Worm (Caenorhabditis elegans) whole organism, young adult: ENCODE measurements around the gene cdk-11.2.

ENCODE experiments used
- B0336.3 ChIP-seq: fragments of 200-800 bp; sonication (Bioruptor generic); IDR thresholded peaks from 2 replicates; pipeline ENCODE4 v1.3.6; 2022; ENCODE audit warnings: missing genetic modification characterization, missing compliant biosample characterization
- F33H1.4 ChIP-seq: fragments of 200-800 bp; sonication (Bioruptor generic); IDR thresholded peaks from 2 replicates; pipeline ENCODE4 v1.3.6; 2022; ENCODE audit warnings: missing genetic modification reagents, missing genetic modification characterization, missing compliant biosample characterization
- F39B2.1 ChIP-seq: fragments of 200-800 bp; sonication (Bioruptor generic); IDR thresholded peaks from 2 replicates; pipeline ENCODE4 v1.3.6; 2022; ENCODE audit warnings: missing genetic modification reagents, missing genetic modification characterization, missing compliant biosample characterization
- F52B5.7 ChIP-seq: sonication (generic microtip); optimal IDR thresholded peaks from 2 replicates; lab custom pipeline; 2016; ENCODE audit warnings: mild to moderate bottlenecking, missing genetic modification characterization, missing compliant biosample characterization
- K12H6.12 ChIP-seq: fragments of 200-800 bp; sonication (Bioruptor generic); optimal IDR thresholded peaks from 2 replicates; lab custom pipeline; 2018; ENCODE audit warnings: mild to moderate bottlenecking, missing genetic modification characterization, missing compliant biosample characterization
- Y79H2A.3 ChIP-seq: fragments of 200-800 bp; sonication (Bioruptor generic); conservative IDR thresholded peaks from 2 replicates; pipeline ENCODE4 v1.3.6; 2022; ENCODE audit warnings: missing genetic modification reagents, missing genetic modification characterization, missing compliant biosample characterization
- Y95B8A.8 ChIP-seq: fragments of 200-800 bp; sonication (Bioruptor generic); IDR thresholded peaks from 2 replicates; pipeline ENCODE4 v1.3.6; 2022; ENCODE audit warnings: missing genetic modification reagents, missing genetic modification characterization, missing compliant biosample characterization
- akir-1 ChIP-seq: fragments of 200-800 bp; sonication (Bioruptor generic); optimal IDR thresholded peaks from 2 replicates; lab custom pipeline; 2018; ENCODE audit warnings: mild to moderate bottlenecking, missing genetic modification characterization, moderate library complexity, missing compliant biosample characterization
- ama-1 ChIP-seq, 3 experiments: fragments of 150-350 bp in 1 of 3; sonication (generic microtip) in 2 of 3; optimal IDR thresholded peaks; 2 replicates each; lab custom pipeline; 2014 to 2018; ENCODE audit warnings: missing biosample characterization in 2 of 3, missing genetic modification characterization in 2 of 3, missing genetic modification reagents in 2 of 3
- attf-3 ChIP-seq: fragments of 200-800 bp; sonication (Bioruptor generic); conservative IDR thresholded peaks from 2 replicates; pipeline ENCODE4 v1.3.6; 2022; ENCODE audit warnings: missing genetic modification reagents, missing genetic modification characterization, missing compliant biosample characterization
- attf-6 ChIP-seq: fragments of 200-800 bp; sonication (Bioruptor generic); IDR thresholded peaks from 2 replicates; pipeline ENCODE4 v1.3.6; 2022; ENCODE audit warnings: missing genetic modification reagents, missing genetic modification characterization, missing compliant biosample characterization
- ccch-3 ChIP-seq: fragments of 200-800 bp; sonication (Bioruptor generic); optimal IDR thresholded peaks from 2 replicates; lab custom pipeline; 2018; ENCODE audit warnings: mild to moderate bottlenecking, missing genetic modification characterization, missing compliant biosample characterization
- cebp-1 ChIP-seq, 2 experiments: fragments of 200-800 bp in 1 of 2; sonication (Bioruptor generic) in 1 of 2; sonication (generic microtip) in 1 of 2; IDR thresholded peaks in 1 of 2; optimal IDR thresholded peaks in 1 of 2; 2 replicates each; pipeline versions ENCODE4 v1.3.6 to Lab custom; 2017 to 2022; ENCODE audit warnings: missing compliant biosample characterization in 2 of 2, missing genetic modification characterization in 2 of 2, mild to moderate bottlenecking in 1 of 2, missing genetic modification reagents in 1 of 2, moderate library complexity in 1 of 2
- ceh-40 ChIP-seq: fragments of 200-800 bp; sonication (Bioruptor generic); IDR thresholded peaks from 2 replicates; pipeline ENCODE4 v1.3.6; 2022; ENCODE audit warnings: missing genetic modification characterization, missing compliant biosample characterization
- dpff-1 ChIP-seq: sonication (generic microtip); optimal IDR thresholded peaks from 2 replicates; lab custom pipeline; 2017; ENCODE audit warnings: mild to moderate bottlenecking, missing genetic modification characterization, missing compliant biosample characterization
- hmg-1.2 ChIP-seq: fragments of 200-800 bp; sonication (Bioruptor generic); IDR thresholded peaks from 2 replicates; pipeline ENCODE4 v1.3.6; 2022; ENCODE audit warnings: missing genetic modification reagents, missing genetic modification characterization, missing compliant biosample characterization
- madf-3 ChIP-seq: fragments of 200-800 bp; sonication (Bioruptor generic); IDR thresholded peaks from 2 replicates; pipeline ENCODE4 v1.3.6; 2022; ENCODE audit warnings: missing genetic modification reagents, missing genetic modification characterization, missing compliant biosample characterization
- nfyb-1 ChIP-seq: fragments of 200-800 bp; sonication (Bioruptor generic); IDR thresholded peaks from 2 replicates; pipeline ENCODE4 v1.3.6; 2022; ENCODE audit warnings: missing genetic modification reagents, missing genetic modification characterization, missing compliant biosample characterization
- nhr-179 ChIP-seq: sonication (generic microtip); optimal IDR thresholded peaks from 2 replicates; lab custom pipeline; 2016; ENCODE audit warnings: mild to moderate bottlenecking, missing genetic modification characterization, missing compliant biosample characterization
- nhr-80 ChIP-seq: sonication (generic microtip); optimal IDR thresholded peaks from 2 replicates; lab custom pipeline; 2016; ENCODE audit warnings: missing genetic modification characterization, missing compliant biosample characterization
- sdz-38 ChIP-seq: sonication (generic microtip); optimal IDR thresholded peaks from 2 replicates; lab custom pipeline; 2016; ENCODE audit warnings: missing genotype, missing genetic modification characterization, missing compliant biosample characterization
- sea-2 ChIP-seq: fragments of 200-800 bp; sonication (Bioruptor generic); IDR thresholded peaks from 2 replicates; pipeline ENCODE4 v1.3.6; 2022; ENCODE audit warnings: missing genetic modification characterization, missing compliant biosample characterization
- snpc-3.4 ChIP-seq: sonication (generic microtip); optimal IDR thresholded peaks from 2 replicates; lab custom pipeline; 2017; ENCODE audit warnings: missing genetic modification characterization, mild to moderate bottlenecking, missing compliant biosample characterization, antibody characterized with exemption, moderate library complexity, missing genotype, missing genetic modification reagents
- somi-1 ChIP-seq: fragments of 200-800 bp; sonication (Bioruptor generic); optimal IDR thresholded peaks from 2 replicates; lab custom pipeline; 2018; ENCODE audit warnings: mild to moderate bottlenecking, missing genetic modification characterization, missing compliant biosample characterization
- tbx-9 ChIP-seq: sonication (generic microtip); optimal IDR thresholded peaks from 2 replicates; lab custom pipeline; 2016; ENCODE audit warnings: borderline replicate concordance, missing genetic modification characterization, inconsistent platforms, missing compliant biosample characterization
- unc-62 ChIP-seq: fragments of 150-350 bp; optimal IDR thresholded peaks from 2 replicates; lab custom pipeline; 2014; ENCODE audit warnings: missing biosample characterization, missing genetic modification reagents, missing genetic modification characterization
- zfh-2 ChIP-seq: fragments of 200-800 bp; sonication (Bioruptor generic); conservative IDR thresholded peaks from 2 replicates; pipeline ENCODE4 v1.3.6; 2022; ENCODE audit warnings: missing genetic modification reagents, missing genetic modification characterization, missing compliant biosample characterization
- ztf-22 ChIP-seq: fragments of 200-800 bp; sonication (Bioruptor generic); optimal IDR thresholded peaks from 2 replicates; lab custom pipeline; 2018; ENCODE audit warnings: mild to moderate bottlenecking, missing genetic modification characterization, moderate library complexity, missing compliant biosample characterization
- ztf-25 ChIP-seq: fragments of 200-800 bp; sonication (Bioruptor generic); IDR thresholded peaks from 2 replicates; pipeline ENCODE4 v1.3.6; 2022; ENCODE audit warnings: missing genetic modification reagents, missing genetic modification characterization, missing compliant biosample characterization
- ztf-28 ChIP-seq: fragments of 200-800 bp; sonication (Bioruptor generic); IDR thresholded peaks from 2 replicates; pipeline ENCODE4 v1.3.6; 2022; ENCODE audit warnings: missing genetic modification reagents, missing genetic modification characterization, missing compliant biosample characterization

cdk-11.2 gene

ce11 chrX:10373581-10373980 lies 46.0 kb downstream of the cdk-11.2 start:
- TF ChIP-seq Y79H2A.3 (no peak), attf-6 (GFP tag; lab: Robert Waterston, UW) (no peak), K12H6.12 (no peak), F33H1.4 (no peak), unc-62 (GFP tag; lab: Kevin White, UChicago) (no peak), attf-3 (GFP tag; lab: Robert Waterston, UW) (no peak), zfh-2 (GFP tag; lab: Robert Waterston, UW) (peak; percentile 77), Y95B8A.8 (GFP tag; lab: Robert Waterston, UW) (no peak), ceh-40 (GFP tag; lab: Robert Waterston, UW) (no peak), madf-3 (GFP tag; lab: Robert Waterston, UW) (0 out of 2 replicates have a peak, but pooled peaks have one; percentile 58), snpc-3.4 (tag; lab: Kevin White, UChicago) (no peak), F39B2.1 (GFP tag; lab: Robert Waterston, UW) (no peak), tbx-9 (no peak), ztf-22 (no peak), ama-1 (optimal IDR thresholded peaks at IDR 0.05; lab: Kevin White, UChicago) (no peak), ama-1 (GFP tag; optimal IDR thresholded peaks at IDR 0.05; lab: Kevin White, UChicago) (no peak)

- TF ChIP-seq snpc-3.4 (tag; lab: Kevin White, UChicago) (no peak), sea-2 (GFP tag; lab: Robert Waterston, UW) (no peak), somi-1 (GFP tag; lab: Kevin White, UChicago) (no peak), nhr-80 (tag; lab: Kevin White, UChicago) (no peak), sdz-38 (tag; lab: Kevin White, UChicago) (no peak), F52B5.7 (no peak), ccch-3 (GFP tag; lab: Kevin White, UChicago) (no peak), dpff-1 (tag; lab: Kevin White, UChicago) (no peak), cebp-1 (GFP tag; IDR thresholded peaks at IDR 0.05; lab: Robert Waterston, UW) (no peak), cebp-1 (tag; optimal IDR thresholded peaks at IDR 0.05; lab: Kevin White, UChicago) (peak; percentile 27), attf-6 (GFP tag; lab: Robert Waterston, UW) (no peak), akir-1 (no peak), K12H6.12 (peak; percentile 5), Y79H2A.3 (no peak), nfyb-1 (GFP tag; lab: Robert Waterston, UW) (0 out of 2 replicates have a peak, but pooled peaks have one; percentile 18), hmg-1.2 (peak; percentile 78), zfh-2 (GFP tag; lab: Robert Waterston, UW) (peak; percentile 41; the same call in 1 of the 2 replicates), ztf-28 (no peak), ztf-25 (GFP tag; lab: Robert Waterston, UW) (no peak), nhr-179 (tag; lab: Kevin White, UChicago) (no peak), B0336.3 (GFP tag; lab: Robert Waterston, UW) (no peak)
Observed at ce11 chrX:10372556-10372955, 47.0 kb downstream of the cdk-11.2 start, which contains the start of gene Y49A10A.2. Gene Y49A10A.2 (minus strand): TSS chrX:10372664.
